Worm (Caenorhabditis elegans) whole organism, L2 larva: Measurements from ENCODE around the gene F10E9.4.

Experiments used
- C34F6.9 ChIP-seq: fragments of 150-350 bp; optimal IDR thresholded peaks from 2 replicates; lab custom pipeline; 2014; ENCODE audit warnings: missing biosample characterization, missing genetic modification characterization
- F13H6.1 ChIP-seq: sonication (generic microtip); optimal IDR thresholded peaks from 2 replicates; lab custom pipeline; 2016; ENCODE audit warnings: missing genetic modification characterization, missing compliant biosample characterization
- R02D3.7 ChIP-seq: fragments of 150-350 bp; optimal IDR thresholded peaks from 2 replicates; lab custom pipeline; 2014; ENCODE audit warnings: missing biosample characterization, missing genetic modification characterization
- Y55F3AM.14 ChIP-seq: fragments of 200-800 bp; sonication (Bioruptor generic); optimal IDR thresholded peaks from 2 replicates; lab custom pipeline; 2018; ENCODE audit warnings: mild to moderate bottlenecking, missing genetic modification characterization, missing compliant biosample characterization
- ZK546.5 ChIP-seq: sonication (generic microtip); optimal IDR thresholded peaks from 2 replicates; lab custom pipeline; 2017; ENCODE audit warnings: missing biosample characterization, missing genetic modification characterization
- alr-1 ChIP-seq: fragments of 150-350 bp; optimal IDR thresholded peaks from 2 replicates; lab custom pipeline; 2014; ENCODE audit warnings: missing biosample characterization, missing genetic modification characterization
- aly-2 ChIP-seq: fragments of 150-350 bp; optimal IDR thresholded peaks from 2 replicates; lab custom pipeline; 2014; ENCODE audit warnings: missing biosample characterization, missing genetic modification characterization
- blmp-1 ChIP-seq: sonication (generic microtip); optimal IDR thresholded peaks from 2 replicates; lab custom pipeline; 2017; ENCODE audit warnings: missing genetic modification characterization, mild to moderate bottlenecking, missing compliant biosample characterization, antibody characterized with exemption, moderate library complexity; ENCODE audit not compliant: insufficient read depth
- ceh-16 ChIP-seq: fragments of 150-350 bp; optimal IDR thresholded peaks from 2 replicates; lab custom pipeline; 2014; ENCODE audit warnings: missing biosample characterization, missing genetic modification characterization
- ceh-82 ChIP-seq: fragments of 150-350 bp; optimal IDR thresholded peaks from 2 replicates; lab custom pipeline; 2014; ENCODE audit warnings: missing biosample characterization, missing genetic modification characterization
- egl-27 ChIP-seq: sonication (generic microtip); optimal IDR thresholded peaks from 3 replicates; lab custom pipeline; 2017; ENCODE audit warnings: missing biosample characterization, missing genetic modification reagents, missing genetic modification characterization
- fos-1 ChIP-seq: fragments of 150-350 bp; optimal IDR thresholded peaks from 2 replicates; lab custom pipeline; 2014; ENCODE audit warnings: missing biosample characterization, missing genetic modification characterization
- gmeb-1 ChIP-seq: fragments of 150-350 bp; optimal IDR thresholded peaks from 2 replicates; lab custom pipeline; 2014; ENCODE audit warnings: missing biosample characterization, missing genetic modification characterization
- lin-11 ChIP-seq: fragments of 150-350 bp; sonication (generic microtip); optimal IDR thresholded peaks from 2 replicates; lab custom pipeline; 2014; ENCODE audit warnings: missing biosample characterization, missing genetic modification characterization, inconsistent platforms, mixed read lengths
- lin-13 ChIP-seq: fragments of 150-350 bp; optimal IDR thresholded peaks from 2 replicates; lab custom pipeline; 2014; ENCODE audit warnings: missing biosample characterization, missing genetic modification reagents, missing genetic modification characterization
- lin-39 ChIP-seq: fragments of 150-350 bp; optimal IDR thresholded peaks from 2 replicates; lab custom pipeline; 2014; ENCODE audit warnings: missing biosample characterization, missing genetic modification reagents, missing genetic modification characterization
- lsy-2 ChIP-seq, 2 experiments: fragments of 150-350 bp in 1 of 2; sonication (generic microtip) in 1 of 2; optimal IDR thresholded peaks; 2 replicates each; lab custom pipeline; 2014 to 2017; ENCODE audit warnings: missing biosample characterization in 2 of 2, missing genetic modification characterization in 2 of 2
- mab-5 ChIP-seq: fragments of 150-350 bp; optimal IDR thresholded peaks from 2 replicates; lab custom pipeline; 2014; ENCODE audit warnings: missing biosample characterization, missing genetic modification characterization
- mbf-1 ChIP-seq: sonication (generic microtip); optimal IDR thresholded peaks from 2 replicates; lab custom pipeline; 2017; ENCODE audit warnings: missing biosample characterization, missing genetic modification characterization
- mdl-1 ChIP-seq, 2 experiments: fragments of 150-350 bp in 1 of 2; sonication (generic microtip) in 1 of 2; optimal IDR thresholded peaks; 2 replicates each; lab custom pipeline; 2017; ENCODE audit warnings: missing biosample characterization in 2 of 2, missing genetic modification characterization in 2 of 2
- nhr-10 ChIP-seq: sonication (generic microtip); optimal IDR thresholded peaks from 2 replicates; lab custom pipeline; 2017; ENCODE audit warnings: missing biosample characterization, missing genetic modification characterization
- nhr-11 ChIP-seq: fragments of 150-350 bp; optimal IDR thresholded peaks from 2 replicates; lab custom pipeline; 2014; ENCODE audit warnings: missing biosample characterization, missing genetic modification characterization
- nhr-12 ChIP-seq: fragments of 150-350 bp; optimal IDR thresholded peaks from 2 replicates; lab custom pipeline; 2014; ENCODE audit warnings: missing biosample characterization, missing genetic modification characterization
- nhr-129 ChIP-seq: fragments of 150-350 bp; optimal IDR thresholded peaks from 2 replicates; lab custom pipeline; 2014; ENCODE audit warnings: missing biosample characterization, missing genetic modification characterization
- nhr-25 ChIP-seq: fragments of 150-350 bp; sonication (generic microtip); optimal IDR thresholded peaks from 3 replicates; lab custom pipeline; 2014; ENCODE audit warnings: missing biosample characterization, missing genetic modification characterization
- nhr-77 ChIP-seq: fragments of 150-350 bp; optimal IDR thresholded peaks from 2 replicates; lab custom pipeline; 2014; ENCODE audit warnings: missing biosample characterization, missing genetic modification characterization
- peb-1 ChIP-seq: fragments of 150-350 bp; optimal IDR thresholded peaks from 2 replicates; lab custom pipeline; 2014; ENCODE audit warnings: missing biosample characterization, missing genetic modification characterization
- skn-1 ChIP-seq: sonication (generic microtip); optimal IDR thresholded peaks from 2 replicates; lab custom pipeline; 2017; ENCODE audit warnings: missing biosample characterization, missing genetic modification characterization
- sma-9 ChIP-seq, 2 experiments: fragments of 150-350 bp in 1 of 2; sonication (generic microtip) in 1 of 2; optimal IDR thresholded peaks; 2 replicates each; lab custom pipeline; 2014 to 2016; ENCODE audit warnings: missing genetic modification characterization in 2 of 2, mild to moderate bottlenecking in 1 of 2, missing biosample characterization in 1 of 2, missing compliant biosample characterization in 1 of 2, missing genetic modification reagents in 1 of 2, moderate library complexity in 1 of 2
- snpc-4 ChIP-seq: fragments of 150-350 bp; optimal IDR thresholded peaks from 2 replicates; lab custom pipeline; 2014; ENCODE audit warnings: missing biosample characterization, missing genetic modification characterization
- unc-39 ChIP-seq: fragments of 150-350 bp; optimal IDR thresholded peaks from 2 replicates; lab custom pipeline; 2014; ENCODE audit warnings: missing biosample characterization, missing genetic modification characterization
- unc-55 ChIP-seq: fragments of 150-350 bp; sonication (generic microtip); optimal IDR thresholded peaks from 3 replicates; lab custom pipeline; 2014; ENCODE audit warnings: missing biosample characterization, missing genetic modification reagents, missing genetic modification characterization
- unc-62 ChIP-seq: fragments of 150-350 bp; optimal IDR thresholded peaks from 2 replicates; lab custom pipeline; 2014; ENCODE audit warnings: missing biosample characterization, missing genetic modification reagents, missing genetic modification characterization
- zag-1 ChIP-seq: fragments of 150-350 bp; optimal IDR thresholded peaks from 2 replicates; lab custom pipeline; 2014; ENCODE audit warnings: missing biosample characterization, missing genetic modification characterization
- ztf-1 ChIP-seq: fragments of 200-800 bp; sonication (Bioruptor generic); conservative IDR thresholded peaks from 2 replicates; pipeline ENCODE4 v1.3.6; 2022; ENCODE audit warnings: missing genetic modification characterization, missing compliant biosample characterization
- ztf-11 ChIP-seq: sonication (generic microtip); optimal IDR thresholded peaks from 2 replicates; lab custom pipeline; 2017; ENCODE audit warnings: missing biosample characterization, missing genetic modification characterization
- ztf-4 ChIP-seq: fragments of 150-350 bp; optimal IDR thresholded peaks from 2 replicates; lab custom pipeline; 2014; ENCODE audit warnings: missing biosample characterization, missing genetic modification characterization

The F10E9.4 gene

ce11 chrIII:8286003-8286402, 22.3 kb upstream of the F10E9.4 start:
- TF ChIP-seq mdl-1 (tag; optimal IDR thresholded peaks at IDR 0.05; lab: Kevin White, UChicago) = no peak
- no peak for TF ChIP-seq ZK546.5 (tag; lab: Kevin White, UChicago)
- no peak for TF ChIP-seq nhr-12 (tag; lab: Kevin White, UChicago)
- TF ChIP-seq unc-55 = peak; percentile 42

DNA sequence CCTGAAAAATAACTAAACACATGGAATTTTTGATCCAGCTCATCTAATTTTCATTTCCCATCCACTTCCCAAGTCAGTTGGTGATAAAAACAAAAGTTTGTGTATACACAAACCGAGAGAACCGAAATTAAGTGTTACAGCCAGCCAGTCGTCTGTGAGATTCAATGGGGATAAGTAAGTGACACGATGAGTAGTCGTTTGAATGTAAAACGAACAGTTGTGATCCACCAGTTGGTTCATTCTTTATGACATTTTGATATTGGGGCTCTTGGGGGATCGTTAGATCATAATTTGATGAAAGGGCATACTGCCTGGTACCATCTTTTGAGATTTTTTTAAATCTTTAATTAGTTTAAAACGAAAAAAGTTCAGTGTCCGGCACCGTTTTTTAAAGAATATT, 21.5 kb upstream of the F10E9.4 start:
- no peak for TF ChIP-seq skn-1 (tag; lab: Kevin White, UChicago)

ce11 chrIII:8287519-8287918, 20.8 kb upstream of the F10E9.4 start:
- TF ChIP-seq blmp-1 (tag; lab: Kevin White, UChicago) (no peak), peb-1 (no peak), mdl-1 (tag; optimal IDR thresholded peaks at IDR 0.05; lab: Kevin White, UChicago) (peak in 1 of 2 experiments; percentile 14), unc-62 (GFP tag; lab: Kevin White, UChicago) (peak; percentile 11), ceh-16 (tag; lab: Kevin White, UChicago) (no peak), nhr-129 (tag; lab: Kevin White, UChicago) (peak; percentile 42), F13H6.1 (tag; lab: Kevin White, UChicago) (peak; percentile 61), mab-5 (peak; percentile 74), C34F6.9 (tag; lab: Kevin White, UChicago) (peak; percentile 43), nhr-77 (no peak), Y55F3AM.14 (peak; percentile 36), lin-39 (no peak), zag-1 (peak; percentile 41), lsy-2 (tag; optimal IDR thresholded peaks at IDR 0.05; lab: Kevin White, UChicago) (peak in 1 of 2 experiments; percentile 49)

DNA sequence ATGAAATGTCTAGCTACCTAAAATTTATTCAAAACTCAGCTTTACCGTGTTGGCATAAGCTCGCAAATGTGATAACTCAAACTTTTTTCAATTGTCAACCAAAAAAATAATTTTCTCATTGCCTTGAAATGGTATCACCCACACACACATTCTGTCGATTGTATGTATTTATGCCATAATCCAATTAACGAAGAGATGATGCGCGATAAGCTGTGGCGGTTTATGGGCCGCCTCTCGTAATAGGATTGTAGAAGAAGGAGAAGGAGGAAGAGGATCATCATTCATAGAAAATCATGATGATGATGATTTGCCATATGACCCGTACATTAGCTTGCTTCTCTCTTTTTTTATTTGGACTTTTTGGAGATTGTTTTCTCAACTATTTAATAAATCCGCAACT, 19.2 kb upstream of the F10E9.4 start:
- TF ChIP-seq nhr-129 (tag; lab: Kevin White, UChicago) = no peak
- no peak for TF ChIP-seq aly-2 (tag; lab: Kevin White, UChicago)
- no peak for TF ChIP-seq unc-39 (tag; lab: Kevin White, UChicago)
- TF ChIP-seq nhr-11 = no peak
- TF ChIP-seq lin-39 = no peak
- TF ChIP-seq ztf-1 (GFP tag; lab: Robert Waterston, UW) = no peak
- no peak for TF ChIP-seq ztf-11 (tag; lab: Kevin White, UChicago)
- TF ChIP-seq mdl-1 (tag; optimal IDR thresholded peaks at IDR 0.05; lab: Kevin White, UChicago) = no peak
- no peak for TF ChIP-seq lin-11 (tag; lab: Kevin White, UChicago)
- TF ChIP-seq ceh-82 = no peak
- no peak for TF ChIP-seq R02D3.7
- no peak for TF ChIP-seq blmp-1 (tag; lab: Kevin White, UChicago)
- no peak for TF ChIP-seq F13H6.1 (tag; lab: Kevin White, UChicago)
- TF ChIP-seq gmeb-1 (tag; lab: Kevin White, UChicago) = no peak

DNA sequence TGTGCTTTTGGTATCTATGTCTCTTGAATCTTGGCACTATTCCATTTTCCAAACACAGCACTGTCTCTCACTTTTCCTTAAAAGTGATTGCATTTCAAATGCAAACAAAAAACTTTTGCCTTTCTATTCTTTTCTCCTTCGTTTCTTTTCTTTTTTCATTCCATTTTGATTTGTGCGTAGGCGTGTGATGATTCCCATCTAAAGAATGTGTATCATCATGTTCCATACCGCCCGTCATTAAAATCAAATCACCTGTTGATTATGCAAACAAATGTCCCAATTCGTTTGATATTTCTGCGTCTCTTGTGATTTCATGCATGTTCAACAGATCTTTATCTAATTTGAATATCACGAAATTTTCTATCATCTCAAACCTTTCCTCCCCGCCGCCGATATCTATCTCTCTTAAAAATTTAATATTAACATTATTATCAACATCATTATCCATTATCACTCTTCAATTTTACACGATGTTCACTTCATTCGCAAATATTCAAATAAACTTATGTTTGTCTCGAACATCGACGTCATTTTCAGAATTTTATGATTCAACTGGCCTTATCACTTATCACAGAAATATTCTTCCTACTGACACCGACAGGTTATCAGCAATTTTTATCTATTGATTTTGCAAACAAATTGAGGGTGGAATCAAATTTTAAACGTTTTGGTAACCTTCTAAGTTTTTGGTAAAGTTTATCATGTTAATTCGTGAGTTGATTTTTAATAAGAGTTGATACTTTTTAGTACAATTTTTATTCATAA, 16.9 kb upstream of the F10E9.4 start:
- TF ChIP-seq mdl-1 (tag; optimal IDR thresholded peaks at IDR 0.05; lab: Kevin White, UChicago) (no peak), zag-1 (no peak), blmp-1 (tag; lab: Kevin White, UChicago) (no peak), unc-62 (GFP tag; lab: Kevin White, UChicago) (no peak), ceh-16 (tag; lab: Kevin White, UChicago) (no peak), lin-13 (GFP tag; lab: Kevin White, UChicago) (no peak), skn-1 (tag; lab: Kevin White, UChicago) (no peak), ztf-4 (tag; lab: Kevin White, UChicago) (no peak), unc-55 (peak; percentile 27), fos-1 (peak; percentile 98), mbf-1 (tag; lab: Kevin White, UChicago) (no peak), snpc-4 (no peak), nhr-25 (no peak), ZK546.5 (tag; lab: Kevin White, UChicago) (no peak), mab-5 (no peak), nhr-11 (no peak), lsy-2 (tag; optimal IDR thresholded peaks at IDR 0.05; lab: Kevin White, UChicago) (no peak), ztf-11 (tag; lab: Kevin White, UChicago) (no peak), gmeb-1 (tag; lab: Kevin White, UChicago) (peak; percentile 10), sma-9 (GFP tag; optimal IDR thresholded peaks at IDR 0.05; lab: Kevin White, UChicago) (peak; percentile 11), sma-9 (tag; optimal IDR thresholded peaks at IDR 0.05; lab: Kevin White, UChicago) (no peak), alr-1 (tag; lab: Kevin White, UChicago) (no peak), egl-27 (tag; lab: Kevin White, UChicago) (no peak), F13H6.1 (tag; lab: Kevin White, UChicago) (no peak), nhr-10 (no peak)
